Worm (Caenorhabditis elegans) whole organism, L4 larva: ENCODE data around the gene R13A1.3.

Experiments used
- R02D3.7 ChIP-seq: fragments of 150-350 bp; sonication (generic microtip); optimal IDR thresholded peaks from 3 replicates; lab custom pipeline; 2014; ENCODE audit warnings: missing biosample characterization, missing genetic modification characterization
- ceh-20 ChIP-seq: fragments of 200-800 bp; sonication (Bioruptor generic); IDR thresholded peaks from 2 replicates; pipeline ENCODE4 v1.3.6; 2022; ENCODE audit warnings: missing genetic modification reagents, missing genetic modification characterization, missing compliant biosample characterization
- dve-1 ChIP-seq: sonication (generic microtip); optimal IDR thresholded peaks from 2 replicates; lab custom pipeline; 2017; ENCODE audit warnings: antibody characterized with exemption, mild to moderate bottlenecking, missing genetic modification characterization, missing compliant biosample characterization; ENCODE audit not compliant: insufficient read depth
- lin-29 ChIP-seq: fragments of 200-800 bp; sonication (Bioruptor generic); IDR thresholded peaks from 2 replicates; pipeline ENCODE4 v1.3.6; 2022; ENCODE audit warnings: missing genetic modification reagents, missing genetic modification characterization, missing compliant biosample characterization
- nhr-41 ChIP-seq: fragments of 200-800 bp; sonication (Bioruptor generic); IDR thresholded peaks from 2 replicates; pipeline ENCODE4 v1.3.6; 2022; ENCODE audit warnings: missing genetic modification reagents, missing genetic modification characterization, missing compliant biosample characterization
- pha-4 ChIP-seq, 2 experiments: fragments of 150-350 bp in 1 of 2; fragments of 200-800 bp in 1 of 2; sonication (Bioruptor generic) in 1 of 2; IDR thresholded peaks in 1 of 2; optimal IDR thresholded peaks in 1 of 2; 2 replicates each; pipeline versions ENCODE4 v1.3.6 to Lab custom; 2014 to 2022; ENCODE audit warnings: missing genetic modification characterization in 2 of 2, missing genetic modification reagents in 2 of 2, missing biosample characterization in 1 of 2, missing compliant biosample characterization in 1 of 2
- pqm-1 ChIP-seq: sonication (generic microtip); optimal IDR thresholded peaks from 2 replicates; lab custom pipeline; 2017; ENCODE audit warnings: missing biosample characterization, missing genetic modification characterization
- zag-1 ChIP-seq: fragments of 150-350 bp; optimal IDR thresholded peaks from 2 replicates; lab custom pipeline; 2014; ENCODE audit warnings: missing biosample characterization, missing genetic modification characterization

- TF ChIP-seq dve-1 (no peak), R02D3.7 (tag; lab: Kevin White, UChicago) (no peak), pha-4 (GFP tag; IDR thresholded peaks at IDR 0.05; lab: Robert Waterston, UW) (no peak), pha-4 (tag; optimal IDR thresholded peaks at IDR 0.05; lab: Kevin White, UChicago) (no peak), pqm-1 (tag; lab: Kevin White, UChicago) (no peak), zag-1 (no peak), lin-29 (GFP tag; lab: Robert Waterston, UW) (no peak), nhr-41 (GFP tag; lab: Robert Waterston, UW) (no peak), ceh-20 (GFP tag; lab: Robert Waterston, UW) (no peak)
These were observed 24.4 kb downstream of the R13A1.3 start, which contains the start of gene D2024.5 for ce11 chrIV:7228208-7228607.
